ENCODE assay signal across 3 fruit fly cellular contexts in the genomic region with DNA sequence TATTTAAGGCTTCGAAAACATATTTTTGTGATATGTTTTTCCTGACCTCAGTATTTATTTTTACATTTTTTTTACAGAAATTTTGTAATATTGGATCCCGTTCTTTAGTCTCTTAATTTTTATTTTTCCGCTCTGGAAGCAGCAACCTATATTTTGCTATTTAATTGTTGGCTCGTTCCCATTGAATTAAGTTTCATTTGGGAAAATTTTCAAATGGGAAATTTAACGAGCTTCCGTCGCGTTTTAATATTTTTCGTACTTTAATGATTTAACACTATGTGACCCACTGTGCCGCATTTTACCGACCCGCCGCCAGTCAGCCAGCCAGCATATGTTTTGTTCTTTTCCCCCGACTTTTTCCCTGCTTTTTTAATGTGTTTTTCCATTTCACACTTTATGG.
TF ChIP-seq lines count a peak whose summit lies in the region.

No protein-coding gene starts in this region.

- TF ChIP-seq CTCF in whole organism, embryonic (GFP tag; optimal IDR thresholded peaks at IDR 0.05; lab: Kevin White, UChicago) = no peak

TF ChIP-seq in whole organism, embryonic, 481 proteins besides CTCF, POLR2A, EP300 and RAD21 (continues in another document):
- TF ChIP-seq Max (GFP tag; optimal IDR thresholded peaks at IDR 0.05; lab: Kevin White, UChicago) (no peak), unpg (GFP tag; optimal IDR thresholded peaks at IDR 0.05; lab: Kevin White, UChicago) (peak; percentile 0), Gsc (GFP tag; IDR thresholded peaks at IDR 0.05; lab: Robert Waterston, UW) (no peak), bsh (GFP tag; optimal IDR thresholded peaks at IDR 0.05; lab: Kevin White, UChicago) (peak in 1 of 2 experiments; percentile 17), nmo (GFP tag; optimal IDR thresholded peaks at IDR 0.05; lab: Kevin White, UChicago) (peak; percentile 16), D (optimal IDR thresholded peaks at IDR 0.05; lab: Kevin White, UChicago) (no peak), D (GFP tag; optimal IDR thresholded peaks at IDR 0.05; lab: Kevin White, UChicago) (no peak), gem (tag; optimal IDR thresholded peaks at IDR 0.05; lab: Kevin White, UChicago) (peak; percentile 44), CG4707 (GFP tag; optimal IDR thresholded peaks at IDR 0.05; lab: Kevin White, UChicago) (peak; percentile 42), CG8388 (GFP tag; optimal IDR thresholded peaks at IDR 0.05; lab: Kevin White, UChicago) (peak; percentile 36), CG18262 (tag; optimal IDR thresholded peaks at IDR 0.05; lab: Kevin White, UChicago) (peak; percentile 36), Hr51 (GFP tag; optimal IDR thresholded peaks at IDR 0.05; lab: Kevin White, UChicago) (no peak), sens (GFP tag; lab: Kevin White, UChicago) (peak; percentile 84), CG4424 (GFP tag; optimal IDR thresholded peaks at IDR 0.05; lab: Kevin White, UChicago) (peak; percentile 20), pzg (GFP tag; optimal IDR thresholded peaks at IDR 0.05; lab: Kevin White, UChicago) (no peak), CG12236 (GFP tag; optimal IDR thresholded peaks at IDR 0.05; lab: Kevin White, UChicago) (no peak), CG10267 (tag; optimal IDR thresholded peaks at IDR 0.05; lab: Kevin White, UChicago) (no peak), row (GFP tag; IDR thresholded peaks at IDR 0.05; lab: Robert Waterston, UW) (peak; percentile 29; the same call in 1 of the 3 replicates), Atf-2 (GFP tag; optimal IDR thresholded peaks at IDR 0.05; lab: Kevin White, UChicago) (no peak), Nf-YC (tag; optimal IDR thresholded peaks at IDR 0.05; lab: Kevin White, UChicago) (no peak), ind (GFP tag; optimal IDR thresholded peaks at IDR 0.05; lab: Kevin White, UChicago) (no peak), CG4328 (GFP tag; optimal IDR thresholded peaks at IDR 0.05; lab: Kevin White, UChicago) (no peak), eve (GFP tag; optimal IDR thresholded peaks at IDR 0.05; lab: Kevin White, UChicago) (peak in 1 of 2 experiments; percentile 4), CG18476 (GFP tag; optimal IDR thresholded peaks at IDR 0.05; lab: Kevin White, UChicago) (no peak), CG4360 (GFP tag; IDR thresholded peaks at IDR 0.05; lab: Robert Waterston, UW) (no peak), dmrt99B (tag; optimal IDR thresholded peaks at IDR 0.05; lab: Kevin White, UChicago) (peak; percentile 6), CG9727 (GFP tag; optimal IDR thresholded peaks at IDR 0.05; lab: Kevin White, UChicago) (peak; percentile 17), twi (tag; optimal IDR thresholded peaks at IDR 0.05; lab: Kevin White, UChicago) (peak; percentile 80), CG30403 (GFP tag; optimal IDR thresholded peaks at IDR 0.05; lab: Kevin White, UChicago) (peak; percentile 8), hth (optimal IDR thresholded peaks at IDR 0.05; lab: Kevin White, UChicago) (no peak)

TF ChIP-seq in whole organism, prepupa, 60 proteins besides CTCF, POLR2A, EP300 and RAD21 (continues in another document):
- TF ChIP-seq eg (GFP tag; IDR thresholded peaks at IDR 0.05; lab: Robert Waterston, UW) (peak; percentile 28; the same call in 1 of the 3 replicates), CG6854 (GFP tag; optimal IDR thresholded peaks at IDR 0.05; lab: Kevin White, UChicago) (no peak), Smox (GFP tag; optimal IDR thresholded peaks at IDR 0.05; lab: Kevin White, UChicago) (peak; percentile 14), CG10669 (GFP tag; optimal IDR thresholded peaks at IDR 0.05; lab: Kevin White, UChicago) (peak; percentile 6), Sox102F (GFP tag; optimal IDR thresholded peaks at IDR 0.05; lab: Kevin White, UChicago) (no peak), CG8119 (GFP tag; IDR thresholded peaks at IDR 0.05; lab: Robert Waterston, UW) (peak; percentile 44; the same call in 2 of the 3 replicates), svp (GFP tag; lab: Kevin White, UChicago) (peak; percentile 73), Hr38 (GFP tag; optimal IDR thresholded peaks at IDR 0.05; lab: Kevin White, UChicago) (no peak), Eip93F (GFP tag; optimal IDR thresholded peaks at IDR 0.05; lab: Kevin White, UChicago) (no peak), CG31627 (GFP tag; optimal IDR thresholded peaks at IDR 0.05; lab: Kevin White, UChicago) (peak; percentile 0), acj6 (GFP tag; optimal IDR thresholded peaks at IDR 0.05; lab: Kevin White, UChicago) (peak; percentile 23), CG34406 (GFP tag; optimal IDR thresholded peaks at IDR 0.05; lab: Kevin White, UChicago) (peak; percentile 22), CG3919 (GFP tag; optimal IDR thresholded peaks at IDR 0.05; lab: Kevin White, UChicago) (peak; percentile 1), fd85E (GFP tag; optimal IDR thresholded peaks at IDR 0.05; lab: Kevin White, UChicago) (no peak), Ets96B (tag; optimal IDR thresholded peaks at IDR 0.05; lab: Kevin White, UChicago) (no peak), CG6808 (GFP tag; optimal IDR thresholded peaks at IDR 0.05; lab: Kevin White, UChicago) (no peak), lz (GFP tag; optimal IDR thresholded peaks at IDR 0.05; lab: Kevin White, UChicago) (no peak), CG8632 (GFP tag; optimal IDR thresholded peaks at IDR 0.05; lab: Kevin White, UChicago) (no peak), achi (GFP tag; optimal IDR thresholded peaks at IDR 0.05; lab: Kevin White, UChicago) (peak; percentile 22), salr (GFP tag; optimal IDR thresholded peaks at IDR 0.05; lab: Kevin White, UChicago) (no peak), Hr39 (GFP tag; optimal IDR thresholded peaks at IDR 0.05; lab: Kevin White, UChicago) (peak; percentile 2), CG32006 (GFP tag; optimal IDR thresholded peaks at IDR 0.05; lab: Kevin White, UChicago) (peak; percentile 59), OdsH (GFP tag; optimal IDR thresholded peaks at IDR 0.05; lab: Kevin White, UChicago) (peak; percentile 30), Sox14 (GFP tag; optimal IDR thresholded peaks at IDR 0.05; lab: Kevin White, UChicago) (no peak), CG11902 (GFP tag; optimal IDR thresholded peaks at IDR 0.05; lab: Kevin White, UChicago) (no peak), CG11294 (GFP tag; IDR thresholded peaks at IDR 0.05; lab: Robert Waterston, UW) (no peak), CG10631 (GFP tag; optimal IDR thresholded peaks at IDR 0.05; lab: Kevin White, UChicago) (peak; percentile 38), vri (GFP tag; optimal IDR thresholded peaks at IDR 0.05; lab: Kevin White, UChicago) (no peak), dsx (GFP tag; optimal IDR thresholded peaks at IDR 0.05; lab: Kevin White, UChicago; ENCODE audit: poor library complexity, severe bottlenecking) (no peak), CG6163 (GFP tag; IDR thresholded peaks at IDR 0.05; lab: Robert Waterston, UW) (no peak), net (GFP tag; optimal IDR thresholded peaks at IDR 0.05; lab: Kevin White, UChicago) (peak; percentile 0)

TF ChIP-seq in whole organism, pupa, 21 proteins besides CTCF, POLR2A, EP300 and RAD21:
- TF ChIP-seq CG32121 (GFP tag; IDR thresholded peaks at IDR 0.05; lab: Robert Waterston, UW) = peak; percentile 9; the same call in 1 of the 2 replicates
- no peak for TF ChIP-seq CG10348 (GFP tag; IDR thresholded peaks at IDR 0.05; lab: Robert Waterston, UW)
- no peak for TF ChIP-seq rn (GFP tag; IDR thresholded peaks at IDR 0.05; lab: Robert Waterston, UW)
- no peak for TF ChIP-seq CG15710 (tag; optimal IDR thresholded peaks at IDR 0.05; lab: Kevin White, UChicago)
- TF ChIP-seq CG4496 (GFP tag; IDR thresholded peaks at IDR 0.05; lab: Robert Waterston, UW) = peak; percentile 59; the same call in 2 of the 3 replicates
- no peak for TF ChIP-seq Ets98B (GFP tag; IDR thresholded peaks at IDR 0.05; lab: Robert Waterston, UW)
- TF ChIP-seq CG8159 (tag; optimal IDR thresholded peaks at IDR 0.05; lab: Kevin White, UChicago) = no peak
- peak; percentile 63 for TF ChIP-seq CG14655 (GFP tag; optimal IDR thresholded peaks at IDR 0.05; lab: Kevin White, UChicago)
- TF ChIP-seq Snoo (tag; optimal IDR thresholded peaks at IDR 0.05; lab: Kevin White, UChicago) = no peak
- TF ChIP-seq gl (tag; optimal IDR thresholded peaks at IDR 0.05; lab: Kevin White, UChicago) = no peak
- peak; percentile 31 for TF ChIP-seq Pif1B (GFP tag; optimal IDR thresholded peaks at IDR 0.05; lab: Kevin White, UChicago)
- TF ChIP-seq CG13204 (GFP tag; optimal IDR thresholded peaks at IDR 0.05; lab: Kevin White, UChicago) = no peak
- TF ChIP-seq CG12605 (GFP tag; IDR thresholded peaks at IDR 0.05; lab: Robert Waterston, UW) = no peak
- no peak for TF ChIP-seq CG17806 (tag; optimal IDR thresholded peaks at IDR 0.05; lab: Kevin White, UChicago)
- TF ChIP-seq fd96Ca (GFP tag; IDR thresholded peaks at IDR 0.05; lab: Robert Waterston, UW) = no peak
- peak; percentile 34 for TF ChIP-seq CG8301 (tag; optimal IDR thresholded peaks at IDR 0.05; lab: Kevin White, UChicago)
- no peak for TF ChIP-seq D1 (tag; optimal IDR thresholded peaks at IDR 0.05; lab: Kevin White, UChicago)
- TF ChIP-seq EcR (GFP tag; optimal IDR thresholded peaks at IDR 0.05; lab: Kevin White, UChicago) = no peak
- TF ChIP-seq Pif1A (GFP tag; optimal IDR thresholded peaks at IDR 0.05; lab: Kevin White, UChicago) = peak; percentile 13
- peak; percentile 16 for TF ChIP-seq CG9948 (tag; optimal IDR thresholded peaks at IDR 0.05; lab: Kevin White, UChicago)
- no peak for TF ChIP-seq CG34367 (tag; optimal IDR thresholded peaks at IDR 0.05; lab: Kevin White, UChicago)
